Worm (Caenorhabditis elegans) whole organism, L4 larva: ENCODE measurements around the gene Y75B8A.33.

Experiments
- T26A8.4 ChIP-seq: fragments of 200-800 bp; sonication (Bioruptor generic); IDR thresholded peaks from 2 replicates; pipeline ENCODE4 v1.3.6; 2022; ENCODE audit warnings: missing genetic modification characterization, missing compliant biosample characterization
- aha-1 ChIP-seq: fragments of 150-350 bp; peaks from one replicate; lab custom pipeline; 2014; ENCODE audit warnings: missing biosample characterization, missing genetic modification characterization
- ceh-82 ChIP-seq: sonication (generic microtip); optimal IDR thresholded peaks from 2 replicates; lab custom pipeline; 2017; ENCODE audit warnings: missing biosample characterization, missing genetic modification characterization
- dpl-1 ChIP-seq: fragments of 150-350 bp; optimal IDR thresholded peaks from 2 replicates; lab custom pipeline; 2014; ENCODE audit warnings: missing biosample characterization, missing genetic modification reagents, missing genetic modification characterization
- nhr-48 ChIP-seq: sonication (generic microtip); optimal IDR thresholded peaks from 2 replicates; lab custom pipeline; 2016; ENCODE audit warnings: mild to moderate bottlenecking, missing genetic modification characterization, missing compliant biosample characterization
- pha-4 ChIP-seq, 2 experiments: fragments of 150-350 bp in 1 of 2; fragments of 200-800 bp in 1 of 2; sonication (Bioruptor generic) in 1 of 2; IDR thresholded peaks in 1 of 2; optimal IDR thresholded peaks in 1 of 2; 2 replicates each; pipeline versions ENCODE4 v1.3.6 to Lab custom; 2014 to 2022; ENCODE audit warnings: missing genetic modification characterization in 2 of 2, missing genetic modification reagents in 2 of 2, missing biosample characterization in 1 of 2, missing compliant biosample characterization in 1 of 2
- skn-1 ChIP-seq: fragments of 150-350 bp; optimal IDR thresholded peaks from 2 replicates; lab custom pipeline; 2014; ENCODE audit warnings: missing biosample characterization, missing genetic modification characterization

- no peak for TF ChIP-seq T26A8.4 (GFP tag; lab: Robert Waterston, UW)
- TF ChIP-seq skn-1 (tag; lab: Kevin White, UChicago): no peak
- TF ChIP-seq nhr-48 (tag; lab: Kevin White, UChicago): no peak
- TF ChIP-seq pha-4 (GFP tag; IDR thresholded peaks at IDR 0.05; lab: Robert Waterston, UW): no peak
- no peak for TF ChIP-seq pha-4 (tag; optimal IDR thresholded peaks at IDR 0.05; lab: Kevin White, UChicago)
- TF ChIP-seq ceh-82 (tag; lab: Kevin White, UChicago): no peak
- TF ChIP-seq dpl-1 (GFP tag; lab: Kevin White, UChicago): no peak
- no peak for TF ChIP-seq aha-1 (tag; lab: Kevin White, UChicago)
These were observed 18.1 kb downstream of the Y75B8A.33 start for ce11 chrIII:12349027-12349426.
